Worm (Caenorhabditis elegans): ENCODE results near the gene grl-30.

DNA sequence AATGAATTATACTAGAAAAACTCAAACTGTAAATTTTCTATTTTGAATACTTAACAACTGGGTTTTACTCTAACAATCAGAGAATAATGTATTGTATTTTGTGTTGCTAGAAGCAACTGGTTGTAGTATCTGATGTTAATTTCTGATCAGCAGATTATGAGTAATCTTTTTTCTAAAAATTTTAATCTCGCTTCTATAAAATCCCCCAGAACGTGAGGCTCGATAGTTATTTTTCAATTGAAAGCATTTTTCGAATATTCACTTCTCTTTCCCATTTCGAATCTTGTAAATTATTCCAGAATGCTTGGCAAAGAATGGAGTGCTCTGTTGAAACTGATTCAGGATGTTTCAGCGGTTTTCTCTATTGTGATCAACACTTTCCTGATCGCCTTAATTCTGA lies 38.2 kb upstream of the grl-30 start, which contains the start of gene str-227:
- TF ChIP-seq lin-39 (tag; optimal IDR thresholded peaks at IDR 0.05) (no peak), fos-1 (tag; optimal IDR thresholded peaks at IDR 0.05) (no peak), mab-5 (tag; optimal IDR thresholded peaks at IDR 0.05) (no peak), nhr-129 (tag; optimal IDR thresholded peaks at IDR 0.05) (no peak), nhr-77 (tag; optimal IDR thresholded peaks at IDR 0.05) (no peak), gmeb-1 (tag; optimal IDR thresholded peaks at IDR 0.05) (no peak), nhr-12 (tag; optimal IDR thresholded peaks at IDR 0.05) (no peak), blmp-1 (tag; optimal IDR thresholded peaks at IDR 0.05; ENCODE audit: insufficient read depth) (no peak), lsy-2 (tag; optimal IDR thresholded peaks at IDR 0.05) (no peak), ceh-16 (tag; optimal IDR thresholded peaks at IDR 0.05) (no peak)
